Worm (Caenorhabditis elegans): ENCODE results near the gene zipt-9.

DNA sequence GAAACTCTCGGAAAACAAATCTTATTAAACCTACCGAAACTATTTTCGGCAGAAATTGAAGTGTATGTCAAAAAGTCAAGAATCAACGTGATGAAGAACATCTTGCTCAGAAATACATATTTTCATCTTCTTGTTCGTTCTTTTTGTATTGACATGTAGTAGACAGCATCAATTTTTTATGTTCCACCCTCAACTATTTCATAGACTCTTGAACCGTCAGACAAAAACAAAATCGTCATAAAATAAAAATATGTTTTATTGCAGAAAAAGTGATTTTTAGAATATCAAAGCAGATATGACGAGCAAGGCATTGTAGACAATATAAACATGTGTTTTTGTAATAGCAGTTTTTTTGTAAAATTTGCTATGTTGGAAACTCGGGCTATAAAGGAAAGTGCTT, 9.7 kb upstream of the zipt-9 start, which contains the start of gene F35E12.2:
- TF ChIP-seq ztf-11 (tag; optimal IDR thresholded peaks at IDR 0.05), result no peak
- TF ChIP-seq nhr-129 (tag; optimal IDR thresholded peaks at IDR 0.05), result no peak
- no peak for TF ChIP-seq ama-1 (optimal IDR thresholded peaks at IDR 0.05)
- no peak for TF ChIP-seq nhr-11 (tag; optimal IDR thresholded peaks at IDR 0.05)
- TF ChIP-seq ceh-16 (tag; optimal IDR thresholded peaks at IDR 0.05), result no peak
- TF ChIP-seq lin-13 (GFP tag; optimal IDR thresholded peaks at IDR 0.05), result no peak
- no peak for TF ChIP-seq unc-39 (tag; optimal IDR thresholded peaks at IDR 0.05)
- TF ChIP-seq lsy-2 (tag; optimal IDR thresholded peaks at IDR 0.05), result no peak
- TF ChIP-seq nhr-237 (tag; optimal IDR thresholded peaks at IDR 0.05), result no peak
- TF ChIP-seq lin-39 (tag; optimal IDR thresholded peaks at IDR 0.05), result no peak
- TF ChIP-seq zag-1 (tag; optimal IDR thresholded peaks at IDR 0.05), result no peak
- TF ChIP-seq blmp-1 (tag; optimal IDR thresholded peaks at IDR 0.05; ENCODE audit: insufficient read depth), result no peak
- TF ChIP-seq aly-2 (tag; optimal IDR thresholded peaks at IDR 0.05), result no peak
- no peak for TF ChIP-seq gmeb-1 (tag; optimal IDR thresholded peaks at IDR 0.05)
